Worm (Caenorhabditis elegans) whole organism, L1 larva: ENCODE measurements around the gene Y57G11C.36.

Experiments used
- unc-30 ChIP-seq: sonication (generic microtip); optimal IDR thresholded peaks from 2 replicates; lab custom pipeline; 2017; ENCODE audit warnings: missing biosample characterization, missing genetic modification characterization
- xbp-1 ChIP-seq: sonication (generic microtip); optimal IDR thresholded peaks from 2 replicates; lab custom pipeline; 2016; ENCODE audit warnings: missing genetic modification characterization, missing compliant biosample characterization

ce11 chrIV:14765336-14765735, 8.2 kb downstream of the Y57G11C.36 start, which contains the start of gene Y57G11C.5:
- TF ChIP-seq unc-30 (tag; lab: Kevin White, UChicago) (no peak), xbp-1 (tag; lab: Kevin White, UChicago) (no peak)
